Fruit fly (Drosophila melanogaster) whole organism, larva: ENCODE measurements around the gene CG31156.

ENCODE experiments used
- noc ChIP-seq: fragments of 200-800 bp; sonication (Bioruptor generic); optimal IDR thresholded peaks from 3 replicates; lab custom pipeline; 2019; ENCODE audit warnings: missing biosample characterization, mild to moderate bottlenecking, missing genetic modification characterization, moderate library complexity

Gene CG31156

DNA sequence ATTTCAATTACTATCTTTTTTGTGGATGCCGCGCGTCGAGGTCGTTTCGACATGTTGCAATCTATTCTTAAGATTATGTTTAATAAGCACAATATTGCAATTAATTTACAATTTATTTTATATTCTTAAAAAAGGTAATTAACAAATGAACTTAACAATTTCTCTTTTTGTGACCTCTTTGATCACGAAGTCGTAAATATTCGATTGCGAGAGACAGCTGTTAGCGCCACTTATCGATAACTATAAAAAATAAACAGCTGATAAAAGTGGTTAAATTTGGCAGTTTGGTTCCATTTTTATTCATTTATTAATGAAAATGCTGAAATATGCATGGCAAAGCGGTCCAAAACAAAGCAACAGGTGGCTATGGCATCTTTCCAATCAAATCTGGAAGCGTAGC lies at the start of gene CG31156, which contains the start of gene mRRF2:
TSS of gene CG31156 (minus strand) at position 209 of the 400 bp plus-strand sequence.
TSS of gene mRRF2 (plus strand) at position 239 of the 400 bp plus-strand sequence.
- TF ChIP-seq noc (tag; lab: Kevin White, UChicago) = no peak

DNA sequence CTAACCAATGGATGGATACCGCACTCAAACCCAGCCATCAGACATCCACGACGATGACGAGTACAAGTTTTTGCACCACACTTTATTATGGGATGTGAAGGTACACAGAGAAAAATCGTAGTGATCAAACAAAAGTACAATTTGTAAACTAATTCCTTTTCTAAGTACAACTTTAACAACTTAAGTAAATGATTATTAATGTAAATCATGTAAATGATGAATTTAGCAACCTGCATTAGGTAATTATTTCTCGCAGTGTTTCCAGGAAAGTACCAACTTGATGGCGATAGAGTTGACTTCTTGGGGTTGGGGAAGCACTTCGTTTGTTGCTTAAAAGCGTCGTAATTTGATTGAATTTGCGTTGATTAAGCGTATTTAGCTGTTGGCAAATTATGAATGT lies 49.7 kb upstream of the CG31156 start:
- TF ChIP-seq noc (tag; lab: Kevin White, UChicago) = no peak

DNA sequence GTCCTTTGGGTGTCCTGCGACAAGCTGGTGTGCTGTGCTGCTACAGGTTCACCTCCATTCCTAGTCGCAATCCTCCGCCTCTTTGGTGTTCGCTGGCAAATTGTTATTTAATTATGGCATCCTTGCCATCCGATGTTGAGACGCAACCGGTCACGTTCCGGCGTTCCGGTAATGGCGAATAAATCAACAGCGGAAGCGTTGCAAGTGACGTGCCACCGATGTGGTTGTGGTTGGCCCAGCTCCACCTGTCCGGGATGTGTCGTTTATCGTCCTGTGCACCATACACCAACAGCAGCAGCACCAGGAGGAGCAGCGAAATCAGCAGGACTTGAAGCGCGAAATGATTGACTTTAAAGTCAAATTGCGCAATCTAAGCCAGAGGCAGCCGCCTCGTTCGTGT lies 36.4 kb upstream of the CG31156 start:
- no peak for TF ChIP-seq noc (tag; lab: Kevin White, UChicago)

DNA sequence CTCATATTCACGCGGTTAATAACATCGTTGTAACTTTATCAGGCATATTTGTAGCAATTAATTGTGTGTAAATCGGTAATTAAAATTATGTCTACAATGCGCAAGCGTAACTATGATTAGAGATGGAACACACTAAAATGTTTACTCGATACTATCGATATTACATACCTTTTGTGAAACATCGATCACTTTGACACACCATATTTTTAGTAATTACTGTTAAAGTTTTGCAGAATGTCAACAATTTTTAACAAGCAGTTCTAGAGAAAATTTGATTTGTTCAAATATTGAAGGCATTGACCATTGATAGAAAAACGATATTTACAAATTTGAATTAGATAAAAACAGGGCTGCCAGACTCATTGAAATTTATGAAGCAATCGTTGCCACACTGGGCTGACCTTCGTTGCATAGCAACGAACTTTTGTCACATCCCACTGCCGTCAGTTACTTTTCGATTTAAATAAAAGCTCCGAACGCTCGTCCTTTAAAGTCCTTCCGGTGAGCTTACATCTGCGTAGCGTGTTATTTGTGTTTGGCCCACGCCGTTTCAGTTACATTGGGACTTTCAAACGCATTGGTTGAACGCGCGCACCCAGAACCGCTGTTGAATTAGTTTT lies 25.9 kb upstream of the CG31156 start, which contains the start of the genes loco and wake:
TSS of gene loco (minus strand) at position 149 of the 620 bp plus-strand sequence.
TSS of gene wake (plus strand) at position 570 of the 620 bp plus-strand sequence.
- no peak for TF ChIP-seq noc (tag; lab: Kevin White, UChicago)

- no peak for TF ChIP-seq noc (tag; lab: Kevin White, UChicago)
Observed at dm6 chr3R:22638604-22639238, 25.3 kb upstream of the CG31156 start.

DNA sequence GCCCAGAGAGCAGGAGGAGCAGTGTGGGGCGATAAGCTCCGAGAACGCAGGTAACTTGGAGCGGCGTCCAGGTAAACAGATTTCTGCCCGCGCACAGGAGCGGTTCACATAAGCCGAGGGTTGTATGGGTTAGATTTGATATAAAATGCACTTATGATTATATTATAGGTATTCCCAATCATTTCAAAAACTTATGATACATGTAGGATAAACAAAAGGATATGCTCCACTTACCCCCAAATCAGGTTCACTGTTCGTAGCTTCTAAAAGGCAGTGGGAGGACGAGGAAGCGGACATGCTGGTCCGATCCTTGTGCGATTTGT lies 23.1 kb upstream of the CG31156 start:
- no peak for TF ChIP-seq noc (tag; lab: Kevin White, UChicago)

dm6 chr3R:22635684-22636566 lies 22.5 kb upstream of the CG31156 start:
- peak; percentile 30 for TF ChIP-seq noc (tag; lab: Kevin White, UChicago)

- no peak for TF ChIP-seq noc (tag; lab: Kevin White, UChicago)
Observed at dm6 chr3R:22634549-22635410, 21.3 kb upstream of the CG31156 start.

- no peak for TF ChIP-seq noc (tag; lab: Kevin White, UChicago)
Observed at dm6 chr3R:22632980-22633379, 19.5 kb upstream of the CG31156 start.

dm6 chr3R:22632181-22632580 lies 18.7 kb upstream of the CG31156 start:
- no peak for TF ChIP-seq noc (tag; lab: Kevin White, UChicago)

DNA sequence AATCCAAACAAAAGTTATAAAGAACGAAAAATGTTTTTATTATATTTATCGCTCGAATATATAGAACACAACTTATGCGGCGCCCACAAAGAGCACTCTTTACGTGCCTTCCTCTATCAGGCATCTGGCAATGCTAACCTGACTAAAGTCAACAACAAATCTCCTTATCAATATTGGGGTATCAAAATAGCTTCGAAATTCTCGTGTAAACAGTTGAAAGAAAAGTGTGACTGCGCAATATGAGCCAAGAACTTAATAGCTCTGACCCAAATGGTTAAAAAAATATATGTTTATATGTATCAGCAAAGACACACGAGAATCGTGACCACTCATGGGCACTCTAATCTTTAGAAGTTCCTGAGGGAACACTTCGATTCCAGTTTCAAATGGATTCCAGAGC lies 17.7 kb upstream of the CG31156 start:
- TF ChIP-seq noc (tag; lab: Kevin White, UChicago) = no peak

DNA sequence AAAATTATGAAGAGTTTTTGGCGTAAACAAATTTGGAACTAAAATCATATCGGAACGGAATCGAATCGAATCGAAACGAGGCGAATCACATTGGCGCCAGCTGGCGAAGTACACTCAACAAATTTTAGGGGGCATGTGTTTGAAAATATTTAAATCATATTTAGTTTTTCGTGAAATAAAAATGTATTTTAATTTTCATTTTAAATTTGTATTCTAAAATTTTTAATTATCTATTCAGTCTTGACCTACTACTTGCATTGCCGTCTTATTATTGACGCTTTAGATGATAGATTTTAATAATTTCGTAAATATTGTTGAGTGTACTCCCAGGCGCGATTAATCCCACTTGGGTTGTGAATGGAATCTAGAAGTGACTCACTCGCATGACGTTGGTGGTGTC lies 15.7 kb upstream of the CG31156 start:
- no peak for TF ChIP-seq noc (tag; lab: Kevin White, UChicago)

- no peak for TF ChIP-seq noc (tag; lab: Kevin White, UChicago)
Observed at dm6 chr3R:22627936-22628513, 14.6 kb upstream of the CG31156 start.

dm6 chr3R:22626842-22627392 lies 13.5 kb upstream of the CG31156 start:
- peak; percentile 63 for TF ChIP-seq noc (tag; lab: Kevin White, UChicago)

DNA sequence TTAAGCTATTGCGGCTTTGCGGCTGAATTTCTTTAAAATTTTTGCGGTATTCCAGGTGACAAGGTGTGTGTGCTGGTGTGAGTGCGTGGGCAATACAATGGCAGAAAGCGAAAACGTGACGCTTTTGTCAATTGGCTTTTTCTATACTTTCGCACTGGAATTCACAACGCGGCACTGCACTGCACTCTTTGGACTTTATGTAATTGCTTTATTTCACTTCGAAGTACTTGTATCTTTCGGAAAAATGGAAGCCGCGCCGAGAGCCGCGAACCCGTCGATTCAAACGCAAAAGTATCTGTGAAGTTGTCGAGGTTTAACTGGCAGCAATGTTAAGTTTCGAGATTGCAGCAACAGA lies 12.9 kb upstream of the CG31156 start:
- no peak for TF ChIP-seq noc (tag; lab: Kevin White, UChicago)
